Fruit fly (Drosophila melanogaster) whole organism, embryonic: ENCODE measurements around the gene gdl.

ENCODE experiments used
- ATbp ChIP-seq: fragments of 200-800 bp; sonication (Bioruptor generic); optimal IDR thresholded peaks from 2 replicates; lab custom pipeline; 2017; ENCODE audit warnings: missing biosample characterization, mild to moderate bottlenecking, missing genetic modification characterization, missing genetic modification reagents
- Atf6 ChIP-seq: fragments of 200-800 bp; sonication (Bioruptor generic); IDR thresholded peaks from 2 replicates; pipeline ENCODE4 v1.3.6; 2022; ENCODE audit warnings: missing biosample characterization, missing genetic modification characterization
- C15 ChIP-seq: fragments of 200-800 bp; sonication (Bioruptor generic); IDR thresholded peaks from 3 replicates; pipeline ENCODE4 v1.3.6; 2022; ENCODE audit warnings: missing biosample characterization, missing genetic modification characterization
- CG10321 ChIP-seq: fragments of 200-800 bp; sonication (Bioruptor generic); IDR thresholded peaks from 2 replicates; pipeline ENCODE4 v1.3.6; 2022; ENCODE audit warnings: missing biosample characterization, missing genetic modification characterization
- CG10565 ChIP-seq: fragments of 200-800 bp; sonication (Bioruptor generic); optimal IDR thresholded peaks from 3 replicates; lab custom pipeline; 2016; ENCODE audit warnings: missing biosample characterization, mild to moderate bottlenecking, missing genetic modification characterization
- CG11504 ChIP-seq: fragments of 200-800 bp; sonication (Bioruptor generic); optimal IDR thresholded peaks from 3 replicates; lab custom pipeline; 2019; ENCODE audit warnings: missing biosample characterization, mild to moderate bottlenecking, missing genetic modification characterization, moderate library complexity
- CG15011 ChIP-seq: fragments of 200-800 bp; sonication (Bioruptor generic); optimal IDR thresholded peaks from 3 replicates; lab custom pipeline; 2018; ENCODE audit warnings: missing biosample characterization, mild to moderate bottlenecking, missing genetic modification characterization
- CG15269 ChIP-seq: fragments of 200-800 bp; sonication (Bioruptor generic); optimal IDR thresholded peaks from 2 replicates; lab custom pipeline; 2018; ENCODE audit warnings: missing biosample characterization, mild to moderate bottlenecking, missing genetic modification characterization, moderate library complexity
- CG17186 ChIP-seq: fragments of 200-800 bp; sonication (Bioruptor generic); optimal IDR thresholded peaks from 3 replicates; lab custom pipeline; 2017; ENCODE audit warnings: missing biosample characterization, missing genetic modification reagents, missing genetic modification characterization
- CG1792 ChIP-seq: fragments of 200-800 bp; sonication (Bioruptor generic); optimal IDR thresholded peaks from 2 replicates; lab custom pipeline; 2016; ENCODE audit warnings: missing biosample characterization, missing genetic modification characterization
- CG1832 ChIP-seq: fragments of 200-800 bp; sonication (Bioruptor generic); optimal IDR thresholded peaks from 2 replicates; lab custom pipeline; 2017; ENCODE audit warnings: missing biosample characterization, mild to moderate bottlenecking, missing genetic modification characterization, inconsistent platforms
- CG2199 ChIP-seq: fragments of 200-800 bp; sonication (Bioruptor generic); IDR thresholded peaks from 3 replicates; pipeline ENCODE4 v1.3.6; 2022; ENCODE audit warnings: missing biosample characterization, missing genetic modification characterization
- CG2202 ChIP-seq: fragments of 200-800 bp; sonication (Bioruptor generic); optimal IDR thresholded peaks from 2 replicates; lab custom pipeline; 2018; ENCODE audit warnings: missing biosample characterization, mild to moderate bottlenecking, missing genetic modification characterization
- CG31441 ChIP-seq: fragments of 200-800 bp; sonication (Bioruptor generic); IDR thresholded peaks from 2 replicates; pipeline ENCODE4 v1.3.6; 2022; ENCODE audit warnings: missing biosample characterization, missing genetic modification characterization
- CG34376 ChIP-seq: fragments of 200-800 bp; sonication (Bioruptor generic); optimal IDR thresholded peaks from 2 replicates; lab custom pipeline; 2018; ENCODE audit warnings: missing biosample characterization, mild to moderate bottlenecking, missing genetic modification characterization
- CG4617 ChIP-seq: fragments of 200-800 bp; sonication (Bioruptor generic); optimal IDR thresholded peaks from 3 replicates; lab custom pipeline; 2016; ENCODE audit warnings: missing biosample characterization, missing genetic modification characterization, borderline replicate concordance
- CG6854 ChIP-seq: fragments of 200-800 bp; sonication (Bioruptor generic); optimal IDR thresholded peaks from 3 replicates; lab custom pipeline; 2017; ENCODE audit warnings: missing biosample characterization, mild to moderate bottlenecking, missing genetic modification characterization
- CG7372 ChIP-seq: fragments of 200-800 bp; sonication (Bioruptor generic); IDR thresholded peaks from 2 replicates; pipeline ENCODE4 v1.3.6; 2022; ENCODE audit warnings: missing biosample characterization, missing genetic modification characterization
- CG7786 ChIP-seq: fragments of 200-800 bp; sonication (Bioruptor generic); optimal IDR thresholded peaks from 2 replicates; lab custom pipeline; 2016; ENCODE audit warnings: missing biosample characterization, missing genetic modification characterization
- CG7928 ChIP-seq: fragments of 200-800 bp; sonication (Bioruptor generic); optimal IDR thresholded peaks from 2 replicates; lab custom pipeline; 2017; ENCODE audit warnings: missing biosample characterization, mild to moderate bottlenecking, missing genetic modification characterization
- Dad ChIP-seq: fragments of 200-800 bp; sonication (Bioruptor generic); optimal IDR thresholded peaks from 3 replicates; lab custom pipeline; 2016; ENCODE audit warnings: missing biosample characterization, missing genetic modification characterization
- Dbx ChIP-seq: fragments of 200-800 bp; sonication (Bioruptor generic); IDR thresholded peaks from 3 replicates; pipeline ENCODE4 v1.3.6; 2022; ENCODE audit warnings: missing biosample characterization, missing genetic modification characterization
- Deaf1 ChIP-seq: fragments of 200-800 bp; optimal IDR thresholded peaks from 3 replicates; lab custom pipeline; 2019; ENCODE audit warnings: missing biosample characterization, mild to moderate bottlenecking, missing genetic modification characterization, moderate library complexity
- Dll ChIP-seq: fragments of 200-800 bp; sonication (Bioruptor generic); IDR thresholded peaks from 4 replicates; pipeline ENCODE4 v1.3.6; 2022; ENCODE audit warnings: missing biosample characterization, missing genetic modification characterization; ENCODE audit not compliant: partially characterized antibody
- Doc2 ChIP-seq: fragments of 200-800 bp; sonication (Bioruptor generic); IDR thresholded peaks from 2 replicates; pipeline ENCODE4 v1.3.6; 2022; ENCODE audit warnings: missing biosample characterization, missing genetic modification characterization
- HHEX ChIP-seq: fragments of 200-800 bp; sonication (Bioruptor generic); optimal IDR thresholded peaks from 3 replicates; lab custom pipeline; 2017; ENCODE audit warnings: missing biosample characterization, mild to moderate bottlenecking, missing genetic modification characterization, missing genetic modification reagents
- HLH4C ChIP-seq: fragments of 200-800 bp; sonication (Bioruptor generic); IDR thresholded peaks from 3 replicates; pipeline ENCODE4 v1.3.6; 2022; ENCODE audit warnings: missing biosample characterization, missing genetic modification characterization; ENCODE audit not compliant: partially characterized antibody
- Jarid2 ChIP-seq: fragments of 200-800 bp; sonication (Bioruptor generic); optimal IDR thresholded peaks from 3 replicates; lab custom pipeline; 2017; ENCODE audit warnings: mild to moderate bottlenecking, missing biosample characterization, missing genetic modification reagents, missing genetic modification characterization
- MBD-R2 ChIP-seq: fragments of 200-800 bp; sonication (Bioruptor generic); IDR thresholded peaks from 2 replicates; pipeline ENCODE4 v1.3.6; 2022; ENCODE audit warnings: missing biosample characterization, missing genetic modification characterization
- Meics ChIP-seq: fragments of 200-800 bp; sonication (Bioruptor generic); optimal IDR thresholded peaks from 2 replicates; lab custom pipeline; 2017; ENCODE audit warnings: missing biosample characterization, mild to moderate bottlenecking, missing genetic modification characterization
- Mes4 ChIP-seq: fragments of 200-800 bp; sonication (Bioruptor generic); optimal IDR thresholded peaks from 2 replicates; lab custom pipeline; 2016; ENCODE audit warnings: missing biosample characterization, missing genetic modification characterization
- Sry-δ ChIP-seq: fragments of 200-800 bp; sonication (Bioruptor generic); optimal IDR thresholded peaks from 2 replicates; lab custom pipeline; 2016; ENCODE audit warnings: missing biosample characterization, missing genetic modification characterization
- Taf1 ChIP-seq: fragments of 200-800 bp; sonication (Bioruptor generic); IDR thresholded peaks from 2 replicates; pipeline ENCODE4 v1.3.6; 2022; ENCODE audit warnings: missing biosample characterization, missing genetic modification characterization
- Trl ChIP-seq, 3 experiments: fragments of >200 bp in 2 of 3; fragments of 200-800 bp in 1 of 3; sonication (Bioruptor generic) in 1 of 3; optimal IDR thresholded peaks; 2 replicates in 1 of 3; 3 replicates in 2 of 3; lab custom pipeline; 2016 to 2017; ENCODE audit warnings: missing biosample characterization in 1 of 3, missing genetic modification characterization in 1 of 3
- Xbp1 ChIP-seq: fragments of 200-800 bp; sonication (Bioruptor generic); optimal IDR thresholded peaks from 3 replicates; lab custom pipeline; 2016; ENCODE audit warnings: missing biosample characterization, mild to moderate bottlenecking, missing genetic modification characterization
- chinmo ChIP-seq: fragments of 200-800 bp; sonication (Bioruptor generic); IDR thresholded peaks from 4 replicates; pipeline ENCODE4 v1.3.6; 2022; ENCODE audit warnings: missing biosample characterization, missing genetic modification characterization; ENCODE audit not compliant: partially characterized antibody
- chm ChIP-seq: fragments of 200-800 bp; sonication (Bioruptor generic); IDR thresholded peaks from 2 replicates; pipeline ENCODE4 v1.3.6; 2022; ENCODE audit warnings: missing biosample characterization, missing genetic modification characterization
- danr ChIP-seq: fragments of 200-800 bp; sonication (Bioruptor generic); IDR thresholded peaks from 2 replicates; pipeline ENCODE4 v1.3.6; 2022; ENCODE audit warnings: missing biosample characterization, missing genetic modification characterization
- grn ChIP-seq: fragments of 200-800 bp; sonication (Bioruptor generic); optimal IDR thresholded peaks from 3 replicates; lab custom pipeline; 2017; ENCODE audit warnings: missing biosample characterization, missing genetic modification characterization
- ind ChIP-seq: fragments of 200-800 bp; sonication (Bioruptor generic); optimal IDR thresholded peaks from 3 replicates; lab custom pipeline; 2016; ENCODE audit warnings: missing biosample characterization, missing genetic modification characterization
- ken ChIP-seq: fragments of 200-800 bp; sonication (Bioruptor generic); IDR thresholded peaks from 3 replicates; pipeline ENCODE4 v1.3.6; 2022; ENCODE audit warnings: missing biosample characterization, missing genetic modification characterization
- mirr ChIP-seq: fragments of 200-800 bp; sonication (Bioruptor generic); optimal IDR thresholded peaks from 3 replicates; lab custom pipeline; 2018; ENCODE audit warnings: missing biosample characterization, mild to moderate bottlenecking, missing genetic modification characterization
- nau ChIP-seq: fragments of 200-800 bp; sonication (Bioruptor generic); optimal IDR thresholded peaks from 3 replicates; lab custom pipeline; 2017; ENCODE audit warnings: missing biosample characterization, mild to moderate bottlenecking, missing genetic modification characterization, missing genetic modification reagents
- onecut ChIP-seq: fragments of 200-800 bp; sonication (Bioruptor generic); IDR thresholded peaks from 2 replicates; pipeline ENCODE4 v1.3.6; 2022; ENCODE audit warnings: missing biosample characterization, missing genetic modification characterization
- pan ChIP-seq, 4 experiments: fragments of >200 bp in 3 of 4; fragments of 200-800 bp in 1 of 4; sonication (Bioruptor generic) in 1 of 4; optimal IDR thresholded peaks in 3 of 4; IDR thresholded peaks in 1 of 4; 2 replicates each; pipeline versions ENCODE4 v1.3.6 to Lab custom; 2017 to 2022; ENCODE audit warnings: missing biosample characterization in 2 of 4, missing genetic modification characterization in 2 of 4, mixed read lengths in 1 of 4
- phol ChIP-seq: fragments of 200-800 bp; sonication (Bioruptor generic); optimal IDR thresholded peaks from 3 replicates; lab custom pipeline; 2018; ENCODE audit warnings: missing biosample characterization, mild to moderate bottlenecking, missing genetic modification characterization, moderate library complexity
- salm ChIP-seq: fragments of 200-800 bp; sonication (Bioruptor generic); optimal IDR thresholded peaks from 2 replicates; lab custom pipeline; 2018; ENCODE audit warnings: missing biosample characterization, mild to moderate bottlenecking, missing genetic modification characterization
- slp2 ChIP-seq: fragments of 200-800 bp; sonication (Bioruptor generic); optimal IDR thresholded peaks from 2 replicates; lab custom pipeline; 2016; ENCODE audit warnings: missing biosample characterization, missing genetic modification characterization
- sob ChIP-seq: fragments of 200-800 bp; sonication (Bioruptor generic); IDR thresholded peaks from 2 replicates; pipeline ENCODE4 v1.3.6; 2022; ENCODE audit warnings: missing biosample characterization, missing genetic modification characterization
- stc ChIP-seq: fragments of 200-800 bp; sonication (Bioruptor generic); IDR thresholded peaks from 2 replicates; pipeline ENCODE4 v1.3.6; 2022; ENCODE audit warnings: missing biosample characterization, missing genetic modification characterization
- yki ChIP-seq: fragments of >200 bp; optimal IDR thresholded peaks from 3 replicates; lab custom pipeline; 2018

Gene gdl

DNA sequence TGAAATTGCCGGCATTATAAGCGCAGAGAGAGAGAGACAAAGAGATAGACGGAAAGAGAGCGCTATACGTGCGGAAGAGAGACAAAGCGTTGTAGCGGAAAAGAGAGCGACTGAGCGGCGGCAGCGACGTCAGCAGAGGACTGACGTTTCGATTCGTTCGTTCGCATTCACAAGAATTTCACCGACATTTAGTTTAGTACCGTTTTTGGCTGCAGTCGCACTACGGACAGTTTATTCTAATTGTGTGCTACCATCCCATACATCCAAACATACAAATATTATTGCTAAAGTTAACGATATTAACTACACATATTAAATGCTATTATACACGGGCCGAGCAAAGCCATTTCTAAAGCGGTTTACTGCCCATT lies 26.0 kb downstream of the gdl start, which contains the start of gene CrebA (continued):
- TF ChIP-seq slp2 (GFP tag; lab: Kevin White, UChicago) (no peak), Xbp1 (no peak), Mes4 (GFP tag; lab: Kevin White, UChicago) (no peak), CG4617 (no peak), ind (no peak), CG31441 (GFP tag; lab: Robert Waterston, UW) (0 out of 2 replicates have a peak, but pooled peaks have one; percentile 6), Trl (optimal IDR thresholded peaks at IDR 0.05; lab: Kevin White, UChicago) (peak; percentile 94 to 95), Trl (GFP tag; optimal IDR thresholded peaks at IDR 0.05; lab: Kevin White, UChicago) (no peak), CG2202 (tag; lab: Kevin White, UChicago) (no peak), CG15269 (no peak), MBD-R2 (GFP tag; lab: Robert Waterston, UW) (no peak), danr (no peak), Dll (0 out of 4 replicates have a peak, but pooled peaks have one; percentile 15), Doc2 (GFP tag; lab: Robert Waterston, UW) (no peak), mirr (GFP tag; lab: Kevin White, UChicago) (no peak), CG6854 (GFP tag; lab: Kevin White, UChicago) (no peak), stc (GFP tag; lab: Robert Waterston, UW) (peak; percentile 34; the same call in 1 of the 2 replicates), grn (no peak), CG1792 (no peak), HHEX (no peak), onecut (GFP tag; lab: Robert Waterston, UW) (no peak), C15 (no peak), ATbp (GFP tag; lab: Kevin White, UChicago) (no peak), HLH4C (GFP tag; lab: Robert Waterston, UW) (no peak), sob (GFP tag; lab: Robert Waterston, UW) (no peak), CG1832 (peak; percentile 83), Taf1 (GFP tag; lab: Robert Waterston, UW) (no peak), Jarid2 (peak; percentile 81), CG7928 (GFP tag; lab: Kevin White, UChicago) (no peak), Sry-δ (GFP tag; lab: Kevin White, UChicago) (no peak), CG10565 (GFP tag; lab: Kevin White, UChicago) (no peak), chm (peak; percentile 70; the same call in 1 of the 2 replicates), Deaf1 (tag; lab: Kevin White, UChicago) (peak; percentile 53), yki (lab: Kevin White, UChicago) (peak; percentile 70), nau (no peak), Atf6 (no peak), CG17186 (GFP tag; lab: Kevin White, UChicago) (no peak), CG2199 (GFP tag; lab: Robert Waterston, UW) (peak; percentile 93), pan (optimal IDR thresholded peaks at IDR 0.05; lab: Kevin White, UChicago) (no peak), pan (GFP tag; optimal IDR thresholded peaks at IDR 0.05 in 1 of 2, IDR thresholded peaks at IDR 0.05 in 1 of 2) (no peak), Dbx (GFP tag; lab: Robert Waterston, UW) (0 out of 3 replicates have a peak, but pooled peaks have one; percentile 10), Dad (no peak), salm (no peak), CG15011 (no peak), chinmo (peak; percentile 76; the same call in 1 of the 4 replicates), Meics (no peak), phol (tag; lab: Kevin White, UChicago) (no peak), CG34376 (GFP tag; lab: Kevin White, UChicago) (no peak), CG7372 (GFP tag; lab: Robert Waterston, UW) (no peak), CG11504 (tag; lab: Kevin White, UChicago) (no peak), CG10321 (GFP tag; lab: Robert Waterston, UW) (peak; percentile 55; the same call in 1 of the 2 replicates), CG7786 (GFP tag; lab: Kevin White, UChicago) (no peak), ken (GFP tag; lab: Robert Waterston, UW) (no peak)
